Fruit fly (Drosophila melanogaster) whole organism, embryonic: ENCODE data around the gene CG11892.
A peak's percentile ranks its signal among the peaks of the same experiment; 100 is the strongest.

Experiments
- Abd-B ChIP-seq: fragments of 200-800 bp; sonication (Bioruptor generic); optimal IDR thresholded peaks from 2 replicates; lab custom pipeline; 2018; ENCODE audit warnings: missing biosample characterization, mild to moderate bottlenecking, missing genetic modification characterization, moderate library complexity
- CG11696 ChIP-seq: fragments of 200-800 bp; sonication (Bioruptor generic); IDR thresholded peaks from 2 replicates; pipeline ENCODE4 v1.3.6; 2022; ENCODE audit warnings: missing biosample characterization, missing genetic modification characterization
- CG12104 ChIP-seq: fragments of 200-800 bp; sonication (Bioruptor generic); optimal IDR thresholded peaks from 3 replicates; lab custom pipeline; 2016; ENCODE audit warnings: missing biosample characterization, missing genetic modification characterization
- CG12769 ChIP-seq: fragments of 200-800 bp; sonication (Bioruptor generic); optimal IDR thresholded peaks from 2 replicates; lab custom pipeline; 2019; ENCODE audit warnings: missing biosample characterization, mild to moderate bottlenecking, missing genetic modification characterization, moderate library complexity
- CG13296 ChIP-seq: fragments of 200-800 bp; sonication (Bioruptor generic); optimal IDR thresholded peaks from 3 replicates; lab custom pipeline; 2018; ENCODE audit warnings: missing biosample characterization, mild to moderate bottlenecking, missing genetic modification characterization
- CG1647 ChIP-seq: fragments of 200-800 bp; sonication (Bioruptor generic); optimal IDR thresholded peaks from 3 replicates; lab custom pipeline; 2016; ENCODE audit warnings: missing biosample characterization, missing genetic modification characterization
- CG17361 ChIP-seq: fragments of 200-800 bp; sonication (Bioruptor generic); IDR thresholded peaks from 3 replicates; pipeline ENCODE4 v1.3.6; 2022; ENCODE audit warnings: missing biosample characterization, missing genetic modification characterization
- CG17568 ChIP-seq: fragments of 200-800 bp; sonication (Bioruptor generic); optimal IDR thresholded peaks from 2 replicates; lab custom pipeline; 2018; ENCODE audit warnings: missing biosample characterization, mild to moderate bottlenecking, missing genetic modification characterization, moderate library complexity
- CG1832 ChIP-seq: fragments of 200-800 bp; sonication (Bioruptor generic); optimal IDR thresholded peaks from 2 replicates; lab custom pipeline; 2017; ENCODE audit warnings: missing biosample characterization, mild to moderate bottlenecking, missing genetic modification characterization, inconsistent platforms
- CG18599 ChIP-seq: fragments of 200-800 bp; sonication (Bioruptor generic); optimal IDR thresholded peaks from 3 replicates; lab custom pipeline; 2017; ENCODE audit warnings: missing biosample characterization, missing genetic modification characterization, mild to moderate bottlenecking, moderate library complexity, missing genetic modification reagents
- CG2199 ChIP-seq: fragments of 200-800 bp; sonication (Bioruptor generic); IDR thresholded peaks from 3 replicates; pipeline ENCODE4 v1.3.6; 2022; ENCODE audit warnings: missing biosample characterization, missing genetic modification characterization
- CG2875 ChIP-seq: fragments of 200-800 bp; sonication (Bioruptor generic); optimal IDR thresholded peaks from 2 replicates; lab custom pipeline; 2017; ENCODE audit warnings: missing biosample characterization, mild to moderate bottlenecking, missing genetic modification characterization, missing genetic modification reagents
- CG31365 ChIP-seq: fragments of 200-800 bp; sonication (Bioruptor generic); optimal IDR thresholded peaks from 2 replicates; lab custom pipeline; 2018; ENCODE audit warnings: missing biosample characterization, mild to moderate bottlenecking, missing genetic modification characterization
- CG34422 ChIP-seq: fragments of 200-800 bp; sonication (Bioruptor generic); IDR thresholded peaks from 3 replicates; pipeline ENCODE4 v1.3.6; 2022; ENCODE audit warnings: missing biosample characterization, missing genetic modification characterization
- CG6175 ChIP-seq: fragments of 200-800 bp; sonication (Bioruptor generic); IDR thresholded peaks from 3 replicates; pipeline ENCODE4 v1.3.6; 2022; ENCODE audit warnings: missing biosample characterization, missing genetic modification characterization
- CG7372 ChIP-seq: fragments of 200-800 bp; sonication (Bioruptor generic); IDR thresholded peaks from 2 replicates; pipeline ENCODE4 v1.3.6; 2022; ENCODE audit warnings: missing biosample characterization, missing genetic modification characterization
- CG7745 ChIP-seq: fragments of 200-800 bp; sonication (Bioruptor generic); optimal IDR thresholded peaks from 2 replicates; lab custom pipeline; 2018; ENCODE audit warnings: missing biosample characterization, mild to moderate bottlenecking, missing genetic modification characterization, moderate library complexity
- CG9727 ChIP-seq: fragments of 200-800 bp; sonication (Bioruptor generic); optimal IDR thresholded peaks from 3 replicates; lab custom pipeline; 2017; ENCODE audit warnings: missing biosample characterization, mild to moderate bottlenecking, missing genetic modification characterization
- Drgx ChIP-seq: fragments of 200-800 bp; sonication (Bioruptor generic); IDR thresholded peaks from 2 replicates; pipeline ENCODE4 v1.3.6; 2022; ENCODE audit warnings: missing biosample characterization, missing genetic modification characterization
- Ets97D ChIP-seq: fragments of 200-800 bp; sonication (Bioruptor generic); optimal IDR thresholded peaks from 3 replicates; lab custom pipeline; 2016; ENCODE audit warnings: missing biosample characterization, missing genetic modification characterization
- Fer1 ChIP-seq: fragments of 200-800 bp; sonication (Bioruptor generic); optimal IDR thresholded peaks from 2 replicates; lab custom pipeline; 2017; ENCODE audit warnings: missing biosample characterization, mild to moderate bottlenecking, missing genetic modification characterization
- GATAe ChIP-seq: fragments of 200-800 bp; sonication (Bioruptor generic); conservative IDR thresholded peaks from 2 replicates; pipeline ENCODE4 v1.3.6; 2022; ENCODE audit warnings: missing biosample characterization, missing genetic modification characterization
- HLH4C ChIP-seq: fragments of 200-800 bp; sonication (Bioruptor generic); IDR thresholded peaks from 3 replicates; pipeline ENCODE4 v1.3.6; 2022; ENCODE audit warnings: missing biosample characterization, missing genetic modification characterization; ENCODE audit not compliant: partially characterized antibody
- Hmx ChIP-seq: fragments of 200-800 bp; sonication (Bioruptor generic); optimal IDR thresholded peaks from 2 replicates; lab custom pipeline; 2016; ENCODE audit warnings: missing biosample characterization, missing genetic modification characterization
- Lpt ChIP-seq: fragments of >200 bp; optimal IDR thresholded peaks from 2 replicates; lab custom pipeline; 2018; ENCODE audit warnings: missing biosample characterization, missing genetic modification characterization
- Rx ChIP-seq: fragments of 200-800 bp; sonication (Bioruptor generic); IDR thresholded peaks from 2 replicates; pipeline ENCODE4 v1.3.6; 2022; ENCODE audit warnings: missing biosample characterization, missing genetic modification characterization
- Side ChIP-seq: fragments of 200-800 bp; sonication (Bioruptor generic); optimal IDR thresholded peaks from 2 replicates; lab custom pipeline; 2016; ENCODE audit warnings: missing biosample characterization, missing genetic modification characterization
- Sox100B ChIP-seq: fragments of 200-800 bp; sonication (Bioruptor generic); optimal IDR thresholded peaks from 3 replicates; lab custom pipeline; 2018; ENCODE audit warnings: missing biosample characterization, mild to moderate bottlenecking, missing genetic modification characterization
- Vsx1 ChIP-seq: fragments of 200-800 bp; sonication (Bioruptor generic); optimal IDR thresholded peaks from 2 replicates; lab custom pipeline; 2017; ENCODE audit warnings: missing biosample characterization, mild to moderate bottlenecking, missing genetic modification characterization, missing genetic modification reagents
- ab ChIP-seq: fragments of 200-800 bp; sonication (Bioruptor generic); optimal IDR thresholded peaks from 2 replicates; lab custom pipeline; 2016; ENCODE audit warnings: missing biosample characterization, missing genetic modification characterization
- bab2 ChIP-seq: fragments of 200-800 bp; sonication (Bioruptor generic); optimal IDR thresholded peaks from 2 replicates; lab custom pipeline; 2016; ENCODE audit warnings: missing biosample characterization, missing genetic modification characterization
- cato ChIP-seq: fragments of 200-800 bp; sonication (Bioruptor generic); optimal IDR thresholded peaks from 2 replicates; lab custom pipeline; 2016; ENCODE audit warnings: missing biosample characterization, missing genetic modification characterization, borderline replicate concordance
- caup ChIP-seq: fragments of 200-800 bp; sonication (Bioruptor generic); optimal IDR thresholded peaks from 3 replicates; lab custom pipeline; 2017; ENCODE audit warnings: missing biosample characterization, mild to moderate bottlenecking, missing genetic modification characterization, moderate library complexity; ENCODE audit not compliant: severe bottlenecking
- dm ChIP-seq: fragments of 200-800 bp; sonication (Bioruptor generic); optimal IDR thresholded peaks from 3 replicates; lab custom pipeline; 2016; ENCODE audit warnings: missing biosample characterization, missing genetic modification characterization
- dysf ChIP-seq: fragments of 200-800 bp; sonication (Bioruptor generic); IDR thresholded peaks from 3 replicates; pipeline ENCODE4 v1.3.6; 2022; ENCODE audit warnings: missing biosample characterization, missing genetic modification characterization
- eve ChIP-seq, 2 experiments: fragments of >200 bp; optimal IDR thresholded peaks; 2 replicates each; lab custom pipeline; 2017; ENCODE audit warnings: missing biosample characterization in 2 of 2, missing genetic modification characterization in 2 of 2
- fd64A ChIP-seq: fragments of 200-800 bp; sonication (Bioruptor generic); optimal IDR thresholded peaks from 3 replicates; lab custom pipeline; 2018; ENCODE audit warnings: missing biosample characterization, mild to moderate bottlenecking, missing genetic modification characterization
- p53 ChIP-seq: fragments of 200-800 bp; sonication (Bioruptor generic); optimal IDR thresholded peaks from 2 replicates; lab custom pipeline; 2016; ENCODE audit warnings: missing biosample characterization, missing genetic modification characterization
- pan ChIP-seq, 4 experiments: fragments of >200 bp in 3 of 4; fragments of 200-800 bp in 1 of 4; sonication (Bioruptor generic) in 1 of 4; optimal IDR thresholded peaks in 3 of 4; IDR thresholded peaks in 1 of 4; 2 replicates each; pipeline versions ENCODE4 v1.3.6 to Lab custom; 2017 to 2022; ENCODE audit warnings: missing biosample characterization in 2 of 4, missing genetic modification characterization in 2 of 4, mixed read lengths in 1 of 4
- pita ChIP-seq: fragments of 200-800 bp; sonication (Bioruptor generic); optimal IDR thresholded peaks from 2 replicates; lab custom pipeline; 2017; ENCODE audit warnings: missing biosample characterization, mild to moderate bottlenecking, missing genetic modification characterization
- psq ChIP-seq: fragments of 200-800 bp; sonication (Bioruptor generic); optimal IDR thresholded peaks from 2 replicates; lab custom pipeline; 2017; ENCODE audit warnings: missing biosample characterization, missing genetic modification characterization
- ranshi ChIP-seq: fragments of 200-800 bp; sonication (Bioruptor generic); IDR thresholded peaks from 2 replicates; pipeline ENCODE4 v1.3.6; 2022; ENCODE audit warnings: missing biosample characterization, missing genetic modification characterization
- schlank ChIP-seq: fragments of 200-800 bp; sonication (Bioruptor generic); optimal IDR thresholded peaks from 2 replicates; lab custom pipeline; 2018; ENCODE audit warnings: missing biosample characterization, mild to moderate bottlenecking, missing genetic modification characterization
- scrt ChIP-seq: fragments of 200-800 bp; sonication (Bioruptor generic); optimal IDR thresholded peaks from 2 replicates; lab custom pipeline; 2018; ENCODE audit warnings: missing biosample characterization, mild to moderate bottlenecking, missing genetic modification characterization, moderate library complexity
- sim ChIP-seq: fragments of 200-800 bp; sonication (Bioruptor generic); IDR thresholded peaks from 2 replicates; pipeline ENCODE4 v1.3.6; 2022; ENCODE audit warnings: missing biosample characterization, missing genetic modification characterization
- slp2 ChIP-seq: fragments of 200-800 bp; sonication (Bioruptor generic); optimal IDR thresholded peaks from 2 replicates; lab custom pipeline; 2016; ENCODE audit warnings: missing biosample characterization, missing genetic modification characterization
- so ChIP-seq: fragments of 200-800 bp; sonication (Bioruptor generic); IDR thresholded peaks from 3 replicates; pipeline ENCODE4 v1.3.6; 2022; ENCODE audit warnings: missing biosample characterization, missing genetic modification characterization
- sug ChIP-seq: fragments of 200-800 bp; optimal IDR thresholded peaks from 2 replicates; lab custom pipeline; 2019; ENCODE audit warnings: missing biosample characterization, mild to moderate bottlenecking, missing genetic modification characterization, moderate library complexity
- vfl ChIP-seq: fragments of 200-800 bp; sonication (Bioruptor generic); optimal IDR thresholded peaks from 2 replicates; lab custom pipeline; 2016; ENCODE audit warnings: missing biosample characterization, missing genetic modification characterization
- vnd ChIP-seq: fragments of 200-800 bp; sonication (Bioruptor generic); IDR thresholded peaks from 3 replicates; pipeline ENCODE4 v1.3.6; 2022; ENCODE audit warnings: missing biosample characterization, missing genetic modification characterization; ENCODE audit not compliant: partially characterized antibody
- zf30C ChIP-seq: fragments of 200-800 bp; sonication (Bioruptor generic); optimal IDR thresholded peaks from 3 replicates; lab custom pipeline; 2018; ENCODE audit warnings: missing biosample characterization, mild to moderate bottlenecking, missing genetic modification characterization

Gene CG11892

DNA sequence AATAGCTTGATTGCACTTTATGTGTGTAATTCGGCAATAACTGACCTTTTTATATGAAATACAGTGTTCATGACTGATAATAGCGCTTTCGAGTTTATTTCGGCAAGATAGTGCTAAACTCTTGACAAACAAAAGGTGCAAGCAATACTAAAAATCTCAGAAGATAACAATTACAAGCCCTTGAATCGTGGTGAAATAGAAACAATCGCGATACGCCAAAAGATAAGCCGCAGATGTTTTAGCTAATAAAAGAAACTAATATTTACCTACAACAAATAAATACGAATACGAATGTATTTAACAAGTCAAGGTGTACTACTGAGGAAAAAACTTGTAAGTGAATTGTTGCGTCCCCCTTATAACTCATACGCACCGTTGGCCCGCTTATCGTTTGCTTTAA is 6.1 kb upstream of the CG11892 start (continued):
- no peak for TF ChIP-seq p53 (GFP tag; lab: Kevin White, UChicago)
- no peak for TF ChIP-seq HLH4C
- TF ChIP-seq so, result no peak
- TF ChIP-seq sug (tag; lab: Kevin White, UChicago), result peak; percentile 77
- TF ChIP-seq CG13296 (GFP tag; lab: Kevin White, UChicago), result peak; percentile 81
- no peak for TF ChIP-seq eve (GFP tag; optimal IDR thresholded peaks at IDR 0.05; lab: Kevin White, UChicago)
- TF ChIP-seq sim (GFP tag; lab: Robert Waterston, UW), result no peak
- TF ChIP-seq CG1832, result no peak
- TF ChIP-seq fd64A (GFP tag; lab: Kevin White, UChicago), result no peak
- no peak for TF ChIP-seq Rx (GFP tag; lab: Robert Waterston, UW)
- no peak for TF ChIP-seq zf30C
- no peak for TF ChIP-seq Abd-B (GFP tag; lab: Kevin White, UChicago)
- TF ChIP-seq scrt (GFP tag; lab: Kevin White, UChicago), result peak; percentile 55
- no peak for TF ChIP-seq Sox100B
- no peak for TF ChIP-seq CG9727 (GFP tag; lab: Kevin White, UChicago)
- no peak for TF ChIP-seq bab2 (GFP tag; lab: Kevin White, UChicago)
- TF ChIP-seq CG17361 (GFP tag; lab: Robert Waterston, UW), result no peak
- TF ChIP-seq CG12104, result peak; percentile 35
- TF ChIP-seq vfl (GFP tag; lab: Kevin White, UChicago), result no peak
- no peak for TF ChIP-seq dm (GFP tag; lab: Kevin White, UChicago)
- peak; percentile 59 for TF ChIP-seq CG7372 (GFP tag; lab: Robert Waterston, UW)
- TF ChIP-seq pita (GFP tag; lab: Kevin White, UChicago), result no peak
- TF ChIP-seq CG2875 (GFP tag; lab: Kevin White, UChicago), result no peak
- no peak for TF ChIP-seq CG2199 (GFP tag; lab: Robert Waterston, UW)
- peak; percentile 68 for TF ChIP-seq CG18599 (GFP tag; lab: Kevin White, UChicago)
- peak; percentile 42 for TF ChIP-seq CG12769 (tag; lab: Kevin White, UChicago)
- TF ChIP-seq CG1647 (GFP tag; lab: Kevin White, UChicago), result no peak
- peak; percentile 65 for TF ChIP-seq caup
- peak; percentile 58 for TF ChIP-seq CG17568 (GFP tag; lab: Kevin White, UChicago)
- peak; percentile 10 for TF ChIP-seq CG31365
- no peak for TF ChIP-seq Vsx1 (GFP tag; lab: Kevin White, UChicago)
- no peak for TF ChIP-seq pan (optimal IDR thresholded peaks at IDR 0.05; lab: Kevin White, UChicago)
- no peak for TF ChIP-seq pan (GFP tag; optimal IDR thresholded peaks at IDR 0.05 in 1 of 2, IDR thresholded peaks at IDR 0.05 in 1 of 2)
- TF ChIP-seq ranshi (GFP tag; lab: Robert Waterston, UW), result no peak
- TF ChIP-seq psq, result no peak
- TF ChIP-seq dysf (GFP tag; lab: Robert Waterston, UW), result no peak
- TF ChIP-seq CG34422, result no peak
- TF ChIP-seq Lpt (GFP tag; lab: Kevin White, UChicago), result no peak
- TF ChIP-seq CG11696, result no peak
- TF ChIP-seq Fer1, result peak; percentile 81
- no peak for TF ChIP-seq CG7745 (tag; lab: Kevin White, UChicago)
- TF ChIP-seq Ets97D (GFP tag; lab: Kevin White, UChicago), result no peak
- no peak for TF ChIP-seq slp2 (GFP tag; lab: Kevin White, UChicago)
- no peak for TF ChIP-seq ab (GFP tag; lab: Kevin White, UChicago)
- TF ChIP-seq Side (GFP tag; lab: Kevin White, UChicago), result no peak
- no peak for TF ChIP-seq Drgx (GFP tag; lab: Robert Waterston, UW)
- no peak for TF ChIP-seq vnd (GFP tag; lab: Robert Waterston, UW)
- TF ChIP-seq schlank (tag; lab: Kevin White, UChicago), result peak; percentile 34
- no peak for TF ChIP-seq CG6175 (GFP tag; lab: Robert Waterston, UW)
- TF ChIP-seq GATAe (GFP tag; lab: Robert Waterston, UW), result 0 out of 2 replicates have a peak, but pooled peaks have one; percentile 9
- no peak for TF ChIP-seq Hmx (GFP tag; lab: Kevin White, UChicago)
- no peak for TF ChIP-seq cato
